Worm (Caenorhabditis elegans) whole organism, early embryonic: ENCODE data around the gene nlp-56.

ENCODE experiments used
- F13C5.2 ChIP-seq: sonication (generic microtip); optimal IDR thresholded peaks from 2 replicates; lab custom pipeline; 2017; ENCODE audit warnings: mild to moderate bottlenecking, missing genetic modification characterization, inconsistent platforms, missing compliant biosample characterization
- aly-1 ChIP-seq: sonication (generic microtip); optimal IDR thresholded peaks from 2 replicates; lab custom pipeline; 2016; ENCODE audit warnings: missing genetic modification characterization, missing compliant biosample characterization
- ama-1 ChIP-seq: fragments of 150-350 bp; optimal IDR thresholded peaks from 2 replicates; lab custom pipeline; 2014
- flt-1 ChIP-seq: fragments of 200-800 bp; sonication (Bioruptor generic); IDR thresholded peaks from 2 replicates; pipeline ENCODE4 v1.3.6; 2022; ENCODE audit warnings: missing genetic modification characterization, missing compliant biosample characterization
- hnd-1 ChIP-seq: sonication (generic microtip); optimal IDR thresholded peaks from 2 replicates; lab custom pipeline; 2016; ENCODE audit warnings: missing genetic modification characterization, missing compliant biosample characterization
- tbx-11 ChIP-seq: fragments of 200-800 bp; sonication (Bioruptor generic); IDR thresholded peaks from 2 replicates; pipeline ENCODE4 v1.3.6; 2022; ENCODE audit warnings: missing genetic modification characterization, missing compliant biosample characterization
- tbx-37 ChIP-seq: fragments of 200-800 bp; sonication (Bioruptor generic); conservative IDR thresholded peaks from 2 replicates; pipeline ENCODE4 v1.3.6; 2022; ENCODE audit warnings: missing genetic modification reagents, missing genetic modification characterization, missing compliant biosample characterization

DNA sequence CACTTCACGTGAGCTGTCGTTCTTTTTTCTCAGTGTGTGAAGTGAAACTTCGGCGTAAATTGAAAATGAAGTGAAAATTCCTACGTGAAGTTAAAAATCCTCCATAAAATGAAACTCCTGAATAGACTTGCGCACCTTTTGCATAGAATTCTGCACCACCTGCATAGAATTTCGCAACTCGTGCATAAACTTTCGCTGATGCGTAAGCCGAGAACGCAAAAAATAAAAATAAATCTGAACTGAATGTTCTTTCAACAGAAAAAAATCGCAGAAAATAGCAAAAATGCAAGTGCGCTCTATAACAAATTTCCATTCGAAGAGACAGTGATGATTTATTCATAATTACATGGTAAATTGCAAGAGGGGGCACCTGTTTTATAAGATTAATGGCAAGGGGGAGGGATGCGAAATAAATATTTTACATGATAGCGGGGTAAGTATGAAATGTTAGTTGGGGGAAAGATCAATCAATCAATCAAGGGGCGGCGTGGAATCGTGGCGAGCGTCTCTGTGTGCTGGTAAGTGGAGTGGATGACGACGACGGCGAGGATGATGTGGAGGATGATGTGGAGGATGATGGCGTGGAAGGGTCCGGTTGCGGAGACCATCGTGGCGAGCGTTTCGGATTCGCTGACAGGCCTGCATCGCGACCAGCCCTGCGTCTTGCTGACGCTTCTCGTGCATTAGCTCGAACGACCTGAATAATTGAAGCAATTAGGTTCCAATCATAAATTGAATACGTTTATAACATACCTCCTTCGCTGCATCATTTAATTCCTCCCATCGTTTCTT, 11.1 kb downstream of the nlp-56 start, which contains the start of gene Y57G11C.36:
- TF ChIP-seq ama-1 (lab: Kevin White, UChicago) (no peak), F13C5.2 (tag; lab: Kevin White, UChicago) (no peak), aly-1 (tag; lab: Kevin White, UChicago) (no peak), flt-1 (GFP tag; lab: Robert Waterston, UW) (no peak), tbx-11 (GFP tag; lab: Robert Waterston, UW) (no peak), hnd-1 (tag; lab: Kevin White, UChicago) (no peak), tbx-37 (GFP tag; lab: Robert Waterston, UW) (no peak)
